Worm (Caenorhabditis elegans): Measurements from ENCODE around the gene idpp-4.
A peak's percentile ranks its signal among the peaks of the same experiment; 100 is the strongest.

DNA sequence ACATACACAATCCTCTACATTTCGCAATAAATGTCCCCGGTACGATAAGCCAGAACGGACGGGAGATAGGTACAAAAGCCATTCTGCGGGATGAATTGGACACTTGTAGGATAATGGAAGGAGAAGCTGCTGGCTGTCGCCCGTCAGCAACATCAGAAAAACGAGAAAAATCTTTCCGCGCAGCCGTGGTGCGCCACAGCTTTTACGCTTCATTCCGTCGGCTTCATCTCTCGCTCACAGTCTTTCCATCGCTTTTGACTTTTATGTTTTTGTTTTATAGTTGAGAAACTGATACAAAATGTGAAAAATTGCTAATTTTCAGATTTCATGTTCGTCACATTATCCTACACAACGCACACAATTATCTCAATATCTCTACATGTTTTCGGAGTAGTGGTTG lies 24.8 kb downstream of the idpp-4 start, which contains the start of gene C07E3.10:
- TF ChIP-seq tab-1 (GFP tag; IDR thresholded peaks at IDR 0.05) (no peak), flt-1 (GFP tag; IDR thresholded peaks at IDR 0.05) (peak; percentile 10; the same call in 1 of the 2 replicates), ref-1 (GFP tag; conservative IDR thresholded peaks at IDR 0.05) (no peak), klf-2 (GFP tag; conservative IDR thresholded peaks at IDR 0.05) (no peak), ztf-23 (GFP tag; IDR thresholded peaks at IDR 0.05) (no peak), T22C8.4 (GFP tag; IDR thresholded peaks at IDR 0.05) (no peak), med-1 (GFP tag; optimal IDR thresholded peaks at IDR 0.05; ENCODE audit: insufficient read depth) (no peak), cog-1 (tag; optimal IDR thresholded peaks at IDR 0.05) (no peak)

All from whole organism, midembryonic.